Fruit fly (Drosophila melanogaster) whole organism, pupa: ENCODE measurements around the gene CG10481.

Experiments
- CG10348 ChIP-seq: fragments of 200-800 bp; sonication (Bioruptor generic); IDR thresholded peaks from 2 replicates; pipeline ENCODE4 v1.3.6; 2022; ENCODE audit warnings: missing biosample characterization, missing genetic modification characterization
- CG12605 ChIP-seq: fragments of 200-800 bp; sonication (Bioruptor generic); IDR thresholded peaks from 2 replicates; pipeline ENCODE4 v1.3.6; 2022; ENCODE audit warnings: missing biosample characterization, missing genetic modification characterization
- CG13204 ChIP-seq: fragments of 200-800 bp; sonication (Bioruptor generic); optimal IDR thresholded peaks from 2 replicates; lab custom pipeline; 2018; ENCODE audit warnings: missing biosample characterization, mild to moderate bottlenecking, missing genetic modification characterization, moderate library complexity
- CG14655 ChIP-seq: fragments of 200-800 bp; sonication (Bioruptor generic); optimal IDR thresholded peaks from 3 replicates; lab custom pipeline; 2017; ENCODE audit warnings: mild to moderate bottlenecking, missing biosample characterization, missing genetic modification reagents, missing genetic modification characterization
- CG15710 ChIP-seq: fragments of 200-800 bp; sonication (Bioruptor generic); optimal IDR thresholded peaks from 2 replicates; lab custom pipeline; 2018; ENCODE audit warnings: missing biosample characterization, mild to moderate bottlenecking, missing genetic modification characterization, moderate library complexity
- CG17806 ChIP-seq: fragments of 200-800 bp; sonication (Bioruptor generic); optimal IDR thresholded peaks from 2 replicates; lab custom pipeline; 2018; ENCODE audit warnings: missing biosample characterization, mild to moderate bottlenecking, missing genetic modification characterization, moderate library complexity
- CG32121 ChIP-seq: fragments of 200-800 bp; sonication (Bioruptor generic); IDR thresholded peaks from 2 replicates; pipeline ENCODE4 v1.3.6; 2022; ENCODE audit warnings: missing biosample characterization, missing genetic modification characterization
- CG34367 ChIP-seq: fragments of 200-800 bp; sonication (Bioruptor generic); optimal IDR thresholded peaks from 2 replicates; lab custom pipeline; 2018; ENCODE audit warnings: missing biosample characterization, mild to moderate bottlenecking, missing genetic modification characterization
- CG4496 ChIP-seq: fragments of 200-800 bp; sonication (Bioruptor generic); IDR thresholded peaks from 3 replicates; pipeline ENCODE4 v1.3.6; 2022; ENCODE audit warnings: missing biosample characterization, missing genetic modification characterization
- CG8159 ChIP-seq: fragments of 200-800 bp; sonication (Bioruptor generic); optimal IDR thresholded peaks from 3 replicates; lab custom pipeline; 2018; ENCODE audit warnings: missing biosample characterization, mild to moderate bottlenecking, missing genetic modification characterization, moderate library complexity
- CG8301 ChIP-seq: fragments of 200-800 bp; sonication (Bioruptor generic); optimal IDR thresholded peaks from 2 replicates; lab custom pipeline; 2018; ENCODE audit warnings: missing biosample characterization, mild to moderate bottlenecking, missing genetic modification characterization
- CG9948 ChIP-seq: fragments of 200-800 bp; sonication (Bioruptor generic); optimal IDR thresholded peaks from 2 replicates; lab custom pipeline; 2018; ENCODE audit warnings: missing biosample characterization, mild to moderate bottlenecking, missing genetic modification characterization, moderate library complexity
- D1 ChIP-seq: fragments of 200-800 bp; sonication (Bioruptor generic); optimal IDR thresholded peaks from 2 replicates; lab custom pipeline; 2018; ENCODE audit warnings: missing biosample characterization, mild to moderate bottlenecking, missing genetic modification characterization, moderate library complexity
- EcR ChIP-seq: fragments of 200-800 bp; sonication (Bioruptor generic); optimal IDR thresholded peaks from 3 replicates; lab custom pipeline; 2019; ENCODE audit warnings: missing biosample characterization, missing genetic modification characterization, mild to moderate bottlenecking, moderate library complexity, missing genetic modification reagents
- Ets98B ChIP-seq: fragments of 200-800 bp; sonication (Bioruptor generic); IDR thresholded peaks from 2 replicates; pipeline ENCODE4 v1.3.6; 2022; ENCODE audit warnings: missing biosample characterization, missing genetic modification characterization
- Pif1A ChIP-seq: fragments of 200-800 bp; sonication (Bioruptor generic); optimal IDR thresholded peaks from 3 replicates; lab custom pipeline; 2016; ENCODE audit warnings: missing biosample characterization, missing genetic modification characterization
- Pif1B ChIP-seq: fragments of 200-800 bp; sonication (Bioruptor generic); optimal IDR thresholded peaks from 3 replicates; lab custom pipeline; 2016; ENCODE audit warnings: missing biosample characterization, missing genetic modification characterization
- Snoo ChIP-seq: fragments of 200-800 bp; sonication (Bioruptor generic); optimal IDR thresholded peaks from 3 replicates; lab custom pipeline; 2017; ENCODE audit warnings: missing biosample characterization, mild to moderate bottlenecking, missing genetic modification characterization, inconsistent platforms
- fd96Ca ChIP-seq: fragments of 200-800 bp; sonication (Bioruptor generic); IDR thresholded peaks from 3 replicates; pipeline ENCODE4 v1.3.6; 2022; ENCODE audit warnings: missing biosample characterization, missing genetic modification characterization
- gl ChIP-seq: fragments of 200-800 bp; sonication (Bioruptor generic); optimal IDR thresholded peaks from 2 replicates; lab custom pipeline; 2018; ENCODE audit warnings: missing biosample characterization, mild to moderate bottlenecking, missing genetic modification characterization
- rn ChIP-seq: fragments of 200-800 bp; sonication (Bioruptor generic); IDR thresholded peaks from 2 replicates; pipeline ENCODE4 v1.3.6; 2022; ENCODE audit warnings: missing biosample characterization, missing genetic modification characterization

CG10481 gene

DNA sequence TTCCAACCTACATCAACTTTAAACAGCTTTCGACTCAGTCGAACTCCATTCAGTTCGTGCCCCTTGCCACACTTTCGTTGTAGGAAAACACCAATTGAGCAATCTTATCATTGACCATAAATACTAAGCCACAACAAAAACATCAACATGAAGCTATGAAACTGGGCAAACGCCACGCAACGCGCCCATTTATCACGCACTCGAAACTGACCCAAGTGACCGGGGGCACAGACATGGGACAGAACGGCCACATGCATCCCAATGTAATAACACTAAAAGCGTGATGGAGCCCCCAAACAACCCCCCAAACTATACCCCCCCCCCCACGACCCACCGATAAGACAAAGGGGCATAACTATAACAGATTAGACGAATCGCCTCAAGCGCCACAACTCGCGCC is 40.2 kb upstream of the CG10481 start:
- TF ChIP-seq CG13204 (no peak), fd96Ca (GFP tag; lab: Robert Waterston, UW) (no peak), CG4496 (GFP tag; lab: Robert Waterston, UW) (no peak), gl (tag; lab: Kevin White, UChicago) (no peak), CG8159 (tag; lab: Kevin White, UChicago) (no peak), CG14655 (GFP tag; lab: Kevin White, UChicago) (no peak), CG32121 (no peak), CG17806 (no peak), CG10348 (no peak), CG15710 (tag; lab: Kevin White, UChicago) (no peak)

DNA sequence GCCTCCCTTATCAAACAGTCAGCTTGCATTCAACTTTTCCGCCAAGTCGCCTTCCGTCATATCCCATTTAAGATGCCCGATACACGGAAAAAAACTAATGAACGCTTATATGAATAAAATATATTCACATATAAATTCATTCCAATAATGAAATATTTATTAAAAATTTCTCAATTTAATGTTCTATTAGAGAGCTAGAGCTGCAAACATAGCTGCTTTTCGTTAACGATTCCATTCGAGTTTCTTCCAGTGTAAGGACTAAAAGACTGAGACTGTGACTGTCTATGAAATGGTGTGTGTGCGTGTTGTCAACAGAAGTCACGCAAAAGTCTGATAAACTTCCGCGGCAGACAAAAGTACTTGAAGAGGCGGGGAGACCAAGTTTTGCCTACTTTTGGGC is 37.8 kb upstream of the CG10481 start:
- TF ChIP-seq Snoo (tag; lab: Kevin White, UChicago) = no peak
- no peak for TF ChIP-seq CG17806
- TF ChIP-seq CG15710 (tag; lab: Kevin White, UChicago) = peak; percentile 38
- TF ChIP-seq Pif1A (GFP tag; lab: Kevin White, UChicago) = peak; percentile 6
- TF ChIP-seq Ets98B = no peak
- TF ChIP-seq CG13204 = no peak
- TF ChIP-seq Pif1B (GFP tag; lab: Kevin White, UChicago) = peak; percentile 25
- no peak for TF ChIP-seq CG12605
- no peak for TF ChIP-seq CG8301
- peak; percentile 33 for TF ChIP-seq CG8159 (tag; lab: Kevin White, UChicago)
- TF ChIP-seq CG32121 = no peak
- no peak for TF ChIP-seq EcR (GFP tag; lab: Kevin White, UChicago)
- no peak for TF ChIP-seq D1 (tag; lab: Kevin White, UChicago)
- TF ChIP-seq CG14655 (GFP tag; lab: Kevin White, UChicago) = no peak
- no peak for TF ChIP-seq rn (GFP tag; lab: Robert Waterston, UW)
- TF ChIP-seq CG4496 (GFP tag; lab: Robert Waterston, UW) = peak; percentile 33; the same call in 1 of the 3 replicates
- peak; percentile 0 for TF ChIP-seq CG9948 (tag; lab: Kevin White, UChicago)
- no peak for TF ChIP-seq CG34367
- TF ChIP-seq CG10348 = no peak
- TF ChIP-seq gl (tag; lab: Kevin White, UChicago) = no peak
- TF ChIP-seq fd96Ca (GFP tag; lab: Robert Waterston, UW) = no peak

DNA sequence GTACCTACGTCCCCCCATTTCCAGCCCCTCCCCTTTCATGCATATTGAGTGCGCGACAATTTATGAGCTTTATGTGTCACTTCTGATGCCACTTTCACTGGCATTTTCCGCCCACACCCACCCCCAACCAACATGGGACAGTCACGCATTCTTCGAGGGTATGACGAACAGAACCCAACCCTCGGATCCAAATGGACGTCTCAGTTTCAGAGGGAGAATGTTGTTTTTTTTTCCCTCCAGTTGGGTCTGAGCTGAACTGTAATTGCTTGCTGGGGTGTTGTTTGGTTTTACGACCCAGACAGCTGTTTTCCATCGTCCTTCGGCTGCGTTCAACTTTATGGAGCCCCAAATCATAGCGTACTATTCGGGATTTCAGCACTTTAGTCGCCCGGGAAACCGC is 31.4 kb upstream of the CG10481 start:
- TF ChIP-seq CG10348 (no peak), Snoo (tag; lab: Kevin White, UChicago) (no peak), CG4496 (GFP tag; lab: Robert Waterston, UW) (no peak), CG34367 (no peak), CG14655 (GFP tag; lab: Kevin White, UChicago) (no peak), rn (GFP tag; lab: Robert Waterston, UW) (no peak), gl (tag; lab: Kevin White, UChicago) (no peak)

DNA sequence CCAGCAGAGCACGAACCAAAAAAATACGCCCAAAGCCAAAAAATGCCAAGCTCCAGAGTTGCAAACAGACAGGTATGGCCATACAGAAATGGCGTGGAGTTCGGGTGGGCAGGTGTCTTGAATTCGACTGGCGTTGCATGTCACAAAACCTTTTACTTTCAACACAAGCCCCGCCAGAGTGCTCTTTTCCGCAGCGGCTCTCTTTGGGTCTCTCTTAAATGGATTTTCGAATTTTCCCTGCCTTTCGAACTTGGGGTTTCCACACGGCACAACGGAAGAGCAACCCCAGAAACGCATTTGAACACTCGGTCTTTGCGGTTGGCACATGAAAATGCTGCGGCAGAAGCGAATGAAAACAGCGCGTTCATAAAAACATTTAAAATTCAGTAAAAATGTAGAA is 25.5 kb upstream of the CG10481 start:
- TF ChIP-seq CG8159 (tag; lab: Kevin White, UChicago) (no peak), Snoo (tag; lab: Kevin White, UChicago) (no peak), CG4496 (GFP tag; lab: Robert Waterston, UW) (peak; percentile 54; the same call in 1 of the 3 replicates), CG32121 (no peak), CG17806 (no peak), CG15710 (tag; lab: Kevin White, UChicago) (no peak), Pif1B (GFP tag; lab: Kevin White, UChicago) (no peak), EcR (GFP tag; lab: Kevin White, UChicago) (no peak), D1 (tag; lab: Kevin White, UChicago) (no peak), CG8301 (no peak), CG14655 (GFP tag; lab: Kevin White, UChicago) (no peak), CG10348 (no peak), rn (GFP tag; lab: Robert Waterston, UW) (no peak), CG12605 (no peak; the same call in 1 of the 2 replicates), CG9948 (tag; lab: Kevin White, UChicago) (no peak), fd96Ca (GFP tag; lab: Robert Waterston, UW) (0 out of 3 replicates have a peak, but pooled peaks have one; percentile 30), CG13204 (no peak)
- TF ChIP-seq, all 21 proteins: peak for 2

DNA sequence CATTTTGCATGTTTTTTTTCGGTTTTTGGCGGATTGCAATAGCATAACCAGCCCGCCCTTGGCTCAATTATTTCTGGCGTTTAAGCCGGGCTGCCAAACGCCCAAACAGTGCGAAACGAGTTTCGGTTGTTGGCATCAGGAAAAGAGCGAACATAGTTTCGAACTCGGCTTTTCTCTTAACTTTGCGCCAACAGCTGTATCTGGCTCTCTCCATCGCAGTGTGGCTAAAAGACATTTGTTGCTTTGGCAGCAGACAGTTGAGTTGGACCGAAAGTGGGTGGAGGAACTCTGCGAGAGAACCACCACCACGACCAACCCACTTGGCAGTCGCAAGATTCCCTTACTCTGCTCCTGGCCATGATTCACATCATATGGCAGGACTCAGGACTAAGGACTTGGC is 24.6 kb upstream of the CG10481 start:
- TF ChIP-seq Pif1B (GFP tag; lab: Kevin White, UChicago) (no peak), CG12605 (0 out of 2 replicates have a peak, but pooled peaks have one; percentile 30), gl (tag; lab: Kevin White, UChicago) (no peak), CG34367 (no peak), CG8301 (no peak), EcR (GFP tag; lab: Kevin White, UChicago) (peak; percentile 10), CG8159 (tag; lab: Kevin White, UChicago) (no peak), CG4496 (GFP tag; lab: Robert Waterston, UW) (peak; percentile 56; the same call in 1 of the 3 replicates), D1 (tag; lab: Kevin White, UChicago) (no peak), CG13204 (no peak), Pif1A (GFP tag; lab: Kevin White, UChicago) (no peak), fd96Ca (GFP tag; lab: Robert Waterston, UW) (no peak), CG14655 (GFP tag; lab: Kevin White, UChicago) (no peak), CG9948 (tag; lab: Kevin White, UChicago) (no peak), CG15710 (tag; lab: Kevin White, UChicago) (no peak), rn (GFP tag; lab: Robert Waterston, UW) (no peak), CG17806 (no peak), Snoo (tag; lab: Kevin White, UChicago) (no peak), Ets98B (no peak), CG32121 (peak; percentile 13; the same call in 1 of the 2 replicates), CG10348 (no peak)

DNA sequence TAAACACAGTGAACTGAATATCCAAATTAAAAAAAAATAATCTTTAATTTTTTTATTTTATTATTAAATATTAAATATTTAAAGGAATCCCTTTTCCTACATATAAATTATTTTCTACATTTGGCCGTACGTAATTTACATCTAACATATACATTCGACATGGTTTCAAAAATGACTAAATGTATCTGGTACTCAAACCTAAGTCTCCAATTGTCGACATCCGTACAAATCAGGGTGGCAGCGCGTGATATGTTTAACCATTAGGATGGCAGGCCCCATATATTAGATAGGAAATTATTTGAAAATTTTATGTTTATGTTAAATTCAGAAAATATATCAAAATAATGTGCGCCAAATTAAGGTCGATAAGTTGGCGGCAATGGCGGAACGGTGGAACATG is 22.8 kb upstream of the CG10481 start:
- no peak for TF ChIP-seq CG17806
- no peak for TF ChIP-seq CG13204
- no peak for TF ChIP-seq EcR (GFP tag; lab: Kevin White, UChicago)
- TF ChIP-seq CG8301 = no peak
- peak; percentile 76 for TF ChIP-seq D1 (tag; lab: Kevin White, UChicago)
- TF ChIP-seq CG34367 = no peak
- no peak for TF ChIP-seq CG4496 (GFP tag; lab: Robert Waterston, UW)
- no peak for TF ChIP-seq fd96Ca (GFP tag; lab: Robert Waterston, UW)
- TF ChIP-seq Pif1A (GFP tag; lab: Kevin White, UChicago) = no peak
- TF ChIP-seq CG8159 (tag; lab: Kevin White, UChicago) = peak; percentile 17
- no peak for TF ChIP-seq CG12605
- TF ChIP-seq CG15710 (tag; lab: Kevin White, UChicago) = no peak
- TF ChIP-seq Ets98B = no peak
- no peak for TF ChIP-seq gl (tag; lab: Kevin White, UChicago)
- TF ChIP-seq Snoo (tag; lab: Kevin White, UChicago) = no peak
- no peak for TF ChIP-seq CG9948 (tag; lab: Kevin White, UChicago)
- TF ChIP-seq Pif1B (GFP tag; lab: Kevin White, UChicago) = no peak
- TF ChIP-seq CG32121 = 0 out of 2 replicates have a peak, but pooled peaks have one; percentile 15
- no peak for TF ChIP-seq CG14655 (GFP tag; lab: Kevin White, UChicago)
- TF ChIP-seq rn (GFP tag; lab: Robert Waterston, UW) = no peak
